Worm (Caenorhabditis elegans) whole organism, L3 larva: Measurements from ENCODE around the gene Y69A2AR.51.
A peak's percentile ranks its signal among the peaks of the same experiment; 100 is the strongest.

Source experiments
- elt-1 ChIP-seq: fragments of 150-350 bp; optimal IDR thresholded peaks from 2 replicates; lab custom pipeline; 2014; ENCODE audit warnings: missing biosample characterization, missing genetic modification characterization
- elt-2 ChIP-seq: sonication (generic microtip); optimal IDR thresholded peaks from 2 replicates; lab custom pipeline; 2016; ENCODE audit warnings: missing genetic modification reagents, mild to moderate bottlenecking, missing genetic modification characterization, missing compliant biosample characterization
- fkh-10 ChIP-seq: sonication (generic microtip); optimal IDR thresholded peaks from 2 replicates; lab custom pipeline; 2017; ENCODE audit warnings: missing biosample characterization, missing genetic modification reagents, missing genetic modification characterization
- fos-1 ChIP-seq: fragments of 150-350 bp; optimal IDR thresholded peaks from 2 replicates; lab custom pipeline; 2014; ENCODE audit warnings: missing biosample characterization, missing genetic modification characterization
- lin-39 ChIP-seq: fragments of 150-350 bp; optimal IDR thresholded peaks from 2 replicates; lab custom pipeline; 2018; ENCODE audit warnings: missing biosample characterization, missing genetic modification reagents, missing genetic modification characterization
- nhr-12 ChIP-seq: fragments of 150-350 bp; optimal IDR thresholded peaks from 2 replicates; lab custom pipeline; 2014; ENCODE audit warnings: missing biosample characterization, missing genetic modification characterization
- nhr-237 ChIP-seq: fragments of 150-350 bp; optimal IDR thresholded peaks from 2 replicates; lab custom pipeline; 2014; ENCODE audit warnings: missing biosample characterization, missing genetic modification characterization
- nhr-77 ChIP-seq: fragments of 150-350 bp; optimal IDR thresholded peaks from 2 replicates; lab custom pipeline; 2014; ENCODE audit warnings: missing biosample characterization, missing genetic modification characterization
- pha-4 ChIP-seq: fragments of 150-350 bp; optimal IDR thresholded peaks from 2 replicates; lab custom pipeline; 2014; ENCODE audit warnings: missing biosample characterization, missing genetic modification reagents, missing genetic modification characterization
- skn-1 ChIP-seq: fragments of 150-350 bp; optimal IDR thresholded peaks from 2 replicates; lab custom pipeline; 2014; ENCODE audit warnings: missing biosample characterization, missing genetic modification characterization
- snpc-4 ChIP-seq: fragments of 150-350 bp; optimal IDR thresholded peaks from 2 replicates; lab custom pipeline; 2014; ENCODE audit warnings: missing biosample characterization, missing genetic modification characterization
- unc-39 ChIP-seq: sonication (generic microtip); optimal IDR thresholded peaks from 4 replicates; lab custom pipeline; 2017; ENCODE audit warnings: missing biosample characterization, missing genetic modification characterization
- ztf-11 ChIP-seq: fragments of 150-350 bp; optimal IDR thresholded peaks from 2 replicates; lab custom pipeline; 2014; ENCODE audit warnings: missing biosample characterization, missing genetic modification characterization

- TF ChIP-seq lin-39 (tag; lab: Kevin White, UChicago) (no peak), pha-4 (tag; lab: Kevin White, UChicago) (peak; percentile 61), skn-1 (tag; lab: Kevin White, UChicago) (no peak), nhr-237 (tag; lab: Kevin White, UChicago) (no peak), elt-1 (tag; lab: Kevin White, UChicago) (no peak), unc-39 (tag; lab: Kevin White, UChicago) (no peak), fkh-10 (GFP tag; lab: Kevin White, UChicago) (no peak), elt-2 (tag; lab: Kevin White, UChicago) (no peak), snpc-4 (no peak), nhr-77 (tag; lab: Kevin White, UChicago) (no peak), ztf-11 (tag; lab: Kevin White, UChicago) (no peak), fos-1 (no peak), nhr-12 (no peak)
These were observed 31.4 kb downstream of the Y69A2AR.51 start for ce11 chrIV:2603556-2604021.
